Worm (Caenorhabditis elegans) whole organism, L4/young adult: ENCODE measurements around the gene fbxa-166.

ENCODE experiments used
- W03F9.2 ChIP-seq: fragments of 150-350 bp; optimal IDR thresholded peaks from 2 replicates; lab custom pipeline; 2014; ENCODE audit warnings: missing biosample characterization, missing genetic modification characterization
- him-1 ChIP-seq: sonication (generic microtip); optimal IDR thresholded peaks from 2 replicates; lab custom pipeline; 2016; ENCODE audit warnings: missing genotype, missing genetic modification reagents, missing genetic modification characterization, missing compliant biosample characterization

DNA sequence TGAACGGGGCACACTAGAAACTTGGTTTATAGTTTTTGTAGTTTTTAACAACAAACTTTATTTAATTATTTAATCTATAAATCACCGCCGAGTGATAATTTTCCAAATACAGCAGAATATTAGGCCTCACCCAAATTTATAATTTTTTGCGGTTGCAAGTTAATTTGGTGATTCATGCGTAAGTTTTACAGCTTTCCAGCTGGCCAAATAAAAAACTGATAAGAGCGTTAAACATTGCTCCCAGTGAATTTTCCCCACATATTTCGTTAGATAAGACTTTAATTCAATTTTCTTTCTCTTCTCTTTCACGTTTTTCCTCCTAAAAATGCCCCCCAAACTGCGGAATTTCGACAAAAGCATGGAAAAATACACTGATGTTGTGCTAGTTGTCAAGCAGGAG, 17.3 kb downstream of the fbxa-166 start, which contains the start of gene bath-47:
- no peak for TF ChIP-seq him-1 (tag; lab: Kevin White, UChicago)
- no peak for TF ChIP-seq W03F9.2 (tag; lab: Kevin White, UChicago)
